Worm (Caenorhabditis elegans) whole organism, L3 larva: ENCODE measurements around the gene hgap-2.

Experiments used
- daf-12 ChIP-seq: fragments of 150-350 bp; optimal IDR thresholded peaks from 2 replicates; lab custom pipeline; 2014; ENCODE audit warnings: missing biosample characterization, missing genetic modification reagents, missing genetic modification characterization
- lin-39 ChIP-seq: fragments of 150-350 bp; optimal IDR thresholded peaks from 2 replicates; lab custom pipeline; 2018; ENCODE audit warnings: missing biosample characterization, missing genetic modification reagents, missing genetic modification characterization
- mdl-1 ChIP-seq: fragments of 150-350 bp; optimal IDR thresholded peaks from 2 replicates; lab custom pipeline; 2014; ENCODE audit warnings: missing biosample characterization, missing genetic modification characterization
- nhr-11 ChIP-seq: fragments of 150-350 bp; optimal IDR thresholded peaks from 2 replicates; lab custom pipeline; 2014; ENCODE audit warnings: missing biosample characterization, missing genetic modification characterization
- nhr-28 ChIP-seq: fragments of 150-350 bp; optimal IDR thresholded peaks from 2 replicates; lab custom pipeline; 2014; ENCODE audit warnings: missing biosample characterization, missing genetic modification characterization
- pha-4 ChIP-seq: fragments of 150-350 bp; optimal IDR thresholded peaks from 2 replicates; lab custom pipeline; 2014; ENCODE audit warnings: missing biosample characterization, missing genetic modification reagents, missing genetic modification characterization
- pqm-1 ChIP-seq: fragments of 150-350 bp; optimal IDR thresholded peaks from 2 replicates; lab custom pipeline; 2017; ENCODE audit warnings: missing biosample characterization, missing genetic modification characterization, inconsistent platforms
- snpc-4 ChIP-seq: fragments of 150-350 bp; optimal IDR thresholded peaks from 2 replicates; lab custom pipeline; 2014; ENCODE audit warnings: missing biosample characterization, missing genetic modification characterization
- unc-62 ChIP-seq: fragments of 150-350 bp; sonication (generic microtip); optimal IDR thresholded peaks from 4 replicates; lab custom pipeline; 2014; ENCODE audit warnings: missing biosample characterization, missing genetic modification reagents, missing genetic modification characterization
- zag-1 ChIP-seq: fragments of 150-350 bp; optimal IDR thresholded peaks from 2 replicates; lab custom pipeline; 2014; ENCODE audit warnings: missing biosample characterization, missing genetic modification characterization

DNA sequence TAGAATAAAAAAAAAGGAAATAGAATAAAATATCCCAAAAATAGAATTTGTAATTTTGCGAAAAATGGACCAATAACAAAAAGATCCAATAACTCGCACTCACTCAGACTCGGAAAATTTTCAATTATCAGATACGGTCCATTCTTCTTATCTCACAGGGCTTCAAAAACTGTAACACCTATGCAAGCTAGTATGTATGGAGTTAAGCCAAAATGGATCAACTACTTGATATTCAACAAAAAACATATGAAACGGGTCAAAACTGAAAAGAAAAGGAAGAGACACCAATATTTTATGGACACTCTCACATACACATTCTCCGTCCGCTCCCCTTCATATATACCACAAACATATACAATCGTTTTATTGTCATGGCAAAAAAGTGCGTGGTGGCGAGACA lies 899 bp upstream of the hgap-2 start, which contains the start of gene C34C6.9:
- TF ChIP-seq nhr-11 (tag; lab: Kevin White, UChicago), result no peak
- no peak for TF ChIP-seq lin-39 (tag; lab: Kevin White, UChicago)
- no peak for TF ChIP-seq unc-62
- no peak for TF ChIP-seq mdl-1 (tag; lab: Kevin White, UChicago)
- no peak for TF ChIP-seq daf-12 (tag; lab: Kevin White, UChicago)
- TF ChIP-seq zag-1 (tag; lab: Kevin White, UChicago), result no peak
- TF ChIP-seq snpc-4 (tag; lab: Kevin White, UChicago), result no peak
- TF ChIP-seq nhr-28, result no peak
- no peak for TF ChIP-seq pha-4 (tag; lab: Kevin White, UChicago)
- no peak for TF ChIP-seq pqm-1 (tag; lab: Kevin White, UChicago)
